Fruit fly (Drosophila melanogaster) whole organism, embryonic: ENCODE data around the gene Tmtc2.

ENCODE experiments used
- Aef1 ChIP-seq: fragments of 200-800 bp; sonication (Bioruptor generic); IDR thresholded peaks from 3 replicates; pipeline ENCODE4 v1.3.6; 2022; ENCODE audit warnings: missing biosample characterization, missing genetic modification characterization
- Atf3 ChIP-seq: fragments of 200-800 bp; sonication (Bioruptor generic); optimal IDR thresholded peaks from 3 replicates; lab custom pipeline; 2016; ENCODE audit warnings: missing biosample characterization, missing genetic modification characterization
- CG10274 ChIP-seq: fragments of 200-800 bp; sonication (Bioruptor generic); optimal IDR thresholded peaks from 3 replicates; lab custom pipeline; 2017; ENCODE audit warnings: missing biosample characterization, mild to moderate bottlenecking, missing genetic modification characterization
- CG11560 ChIP-seq: fragments of 200-800 bp; sonication (Bioruptor generic); IDR thresholded peaks from 3 replicates; pipeline ENCODE4 v1.3.6; 2022; ENCODE audit warnings: missing biosample characterization, missing genetic modification characterization
- CG12391 ChIP-seq: fragments of 200-800 bp; sonication (Bioruptor generic); optimal IDR thresholded peaks from 3 replicates; lab custom pipeline; 2018; ENCODE audit warnings: missing biosample characterization, mild to moderate bottlenecking, missing genetic modification characterization, moderate library complexity
- CG12769 ChIP-seq: fragments of 200-800 bp; sonication (Bioruptor generic); optimal IDR thresholded peaks from 2 replicates; lab custom pipeline; 2019; ENCODE audit warnings: missing biosample characterization, mild to moderate bottlenecking, missing genetic modification characterization, moderate library complexity
- CG1602 ChIP-seq: fragments of 200-800 bp; sonication (Bioruptor generic); optimal IDR thresholded peaks from 3 replicates; lab custom pipeline; 2016; ENCODE audit warnings: missing biosample characterization, missing genetic modification characterization
- CG18262 ChIP-seq: fragments of 200-800 bp; optimal IDR thresholded peaks from 3 replicates; lab custom pipeline; 2019; ENCODE audit warnings: missing biosample characterization, mild to moderate bottlenecking, missing genetic modification characterization, moderate library complexity
- CG2116 ChIP-seq: fragments of 200-800 bp; sonication (Bioruptor generic); optimal IDR thresholded peaks from 3 replicates; lab custom pipeline; 2018; ENCODE audit warnings: missing biosample characterization, mild to moderate bottlenecking, missing genetic modification characterization
- CG30020 ChIP-seq: fragments of 200-800 bp; optimal IDR thresholded peaks from 2 replicates; lab custom pipeline; 2019; ENCODE audit warnings: missing biosample characterization, mild to moderate bottlenecking, missing genetic modification characterization, moderate library complexity
- CG32767 ChIP-seq: fragments of 200-800 bp; sonication (Bioruptor generic); IDR thresholded peaks from 2 replicates; pipeline ENCODE4 v1.3.6; 2022; ENCODE audit warnings: missing biosample characterization, missing genetic modification characterization
- CG3407 ChIP-seq: fragments of 200-800 bp; sonication (Bioruptor generic); optimal IDR thresholded peaks from 2 replicates; lab custom pipeline; 2018; ENCODE audit warnings: missing biosample characterization, mild to moderate bottlenecking, missing genetic modification characterization
- CG34422 ChIP-seq: fragments of 200-800 bp; sonication (Bioruptor generic); IDR thresholded peaks from 3 replicates; pipeline ENCODE4 v1.3.6; 2022; ENCODE audit warnings: missing biosample characterization, missing genetic modification characterization
- CG3838 ChIP-seq: fragments of 200-800 bp; sonication (Bioruptor generic); optimal IDR thresholded peaks from 3 replicates; lab custom pipeline; 2016; ENCODE audit warnings: missing biosample characterization, missing genetic modification characterization
- CG3995 ChIP-seq: fragments of 200-800 bp; sonication (Bioruptor generic); optimal IDR thresholded peaks from 3 replicates; lab custom pipeline; 2016; ENCODE audit warnings: missing biosample characterization, missing genetic modification characterization
- CG4360 ChIP-seq: fragments of 200-800 bp; sonication (Bioruptor generic); IDR thresholded peaks from 2 replicates; pipeline ENCODE4 v1.3.6; 2022; ENCODE audit warnings: missing biosample characterization, missing genetic modification characterization
- CG4424 ChIP-seq: fragments of 200-800 bp; sonication (Bioruptor generic); optimal IDR thresholded peaks from 3 replicates; lab custom pipeline; 2016; ENCODE audit warnings: missing biosample characterization, missing genetic modification characterization
- CG6175 ChIP-seq: fragments of 200-800 bp; sonication (Bioruptor generic); IDR thresholded peaks from 3 replicates; pipeline ENCODE4 v1.3.6; 2022; ENCODE audit warnings: missing biosample characterization, missing genetic modification characterization
- CG7786 ChIP-seq: fragments of 200-800 bp; sonication (Bioruptor generic); optimal IDR thresholded peaks from 2 replicates; lab custom pipeline; 2016; ENCODE audit warnings: missing biosample characterization, missing genetic modification characterization
- CG8089 ChIP-seq: fragments of 200-800 bp; sonication (Bioruptor generic); optimal IDR thresholded peaks from 3 replicates; lab custom pipeline; 2016; ENCODE audit warnings: missing biosample characterization, missing genetic modification characterization
- CG8388 ChIP-seq: fragments of 200-800 bp; sonication (Bioruptor generic); optimal IDR thresholded peaks from 2 replicates; lab custom pipeline; 2019; ENCODE audit warnings: missing biosample characterization, mild to moderate bottlenecking, missing genetic modification characterization, moderate library complexity
- CG9817 ChIP-seq: fragments of 200-800 bp; sonication (Bioruptor generic); optimal IDR thresholded peaks from 2 replicates; lab custom pipeline; 2018; ENCODE audit warnings: missing biosample characterization, mild to moderate bottlenecking, missing genetic modification characterization, moderate library complexity
- D ChIP-seq, 2 experiments: fragments of 200-800 bp in 1 of 2; fragments of >200 bp in 1 of 2; sonication (Bioruptor generic) in 1 of 2; optimal IDR thresholded peaks; 2 replicates in 1 of 2; 3 replicates in 1 of 2; lab custom pipeline; 2017; ENCODE audit warnings: mild to moderate bottlenecking in 1 of 2, missing biosample characterization in 1 of 2, missing genetic modification characterization in 1 of 2, missing genetic modification reagents in 1 of 2
- Dad ChIP-seq: fragments of 200-800 bp; sonication (Bioruptor generic); optimal IDR thresholded peaks from 3 replicates; lab custom pipeline; 2016; ENCODE audit warnings: missing biosample characterization, missing genetic modification characterization
- Dbx ChIP-seq: fragments of 200-800 bp; sonication (Bioruptor generic); IDR thresholded peaks from 3 replicates; pipeline ENCODE4 v1.3.6; 2022; ENCODE audit warnings: missing biosample characterization, missing genetic modification characterization
- Fer3 ChIP-seq: fragments of 200-800 bp; sonication (Bioruptor generic); optimal IDR thresholded peaks from 2 replicates; lab custom pipeline; 2018; ENCODE audit warnings: missing biosample characterization, mild to moderate bottlenecking, missing genetic modification characterization, moderate library complexity
- Kr ChIP-seq: fragments of 200-800 bp; sonication (Bioruptor generic); optimal IDR thresholded peaks from 2 replicates; lab custom pipeline; 2017; ENCODE audit warnings: missing biosample characterization, mild to moderate bottlenecking, missing genetic modification characterization
- MBD-R2 ChIP-seq: fragments of 200-800 bp; sonication (Bioruptor generic); IDR thresholded peaks from 2 replicates; pipeline ENCODE4 v1.3.6; 2022; ENCODE audit warnings: missing biosample characterization, missing genetic modification characterization
- MTF-1 ChIP-seq: fragments of 200-800 bp; sonication (Bioruptor generic); optimal IDR thresholded peaks from 2 replicates; lab custom pipeline; 2018; ENCODE audit warnings: missing biosample characterization, mild to moderate bottlenecking, missing genetic modification characterization, borderline replicate concordance
- Nf-YC ChIP-seq: fragments of 200-800 bp; optimal IDR thresholded peaks from 3 replicates; lab custom pipeline; 2019; ENCODE audit warnings: missing biosample characterization, mild to moderate bottlenecking, missing genetic modification characterization, moderate library complexity
- Scr ChIP-seq: fragments of 200-800 bp; sonication (Bioruptor generic); IDR thresholded peaks from 2 replicates; pipeline ENCODE4 v1.3.6; 2022; ENCODE audit warnings: missing biosample characterization, missing genetic modification characterization; ENCODE audit not compliant: partially characterized antibody
- Sin3A ChIP-seq: fragments of >200 bp; optimal IDR thresholded peaks from 2 replicates; lab custom pipeline; 2018
- abd-A ChIP-seq: fragments of 200-800 bp; sonication (Bioruptor generic); optimal IDR thresholded peaks from 3 replicates; lab custom pipeline; 2019; ENCODE audit warnings: missing biosample characterization, mild to moderate bottlenecking, missing genetic modification characterization, moderate library complexity
- aop ChIP-seq: fragments of 200-800 bp; sonication (Bioruptor generic); IDR thresholded peaks from 2 replicates; pipeline ENCODE4 v1.3.6; 2022; ENCODE audit warnings: missing biosample characterization, missing genetic modification characterization
- cad ChIP-seq: fragments of >200 bp; optimal IDR thresholded peaks from 2 replicates; lab custom pipeline; 2017; ENCODE audit warnings: missing biosample characterization, missing genetic modification characterization
- chif ChIP-seq, 2 experiments: fragments of 200-800 bp; sonication (Bioruptor generic); optimal IDR thresholded peaks; 3 replicates each; lab custom pipeline; 2016; ENCODE audit warnings: missing biosample characterization in 2 of 2, missing genetic modification characterization in 2 of 2
- crc ChIP-seq: fragments of 200-800 bp; sonication (Bioruptor generic); optimal IDR thresholded peaks from 2 replicates; lab custom pipeline; 2016; ENCODE audit warnings: missing biosample characterization, missing genetic modification characterization
- h ChIP-seq: fragments of >200 bp; optimal IDR thresholded peaks from 2 replicates; lab custom pipeline; 2017
- her ChIP-seq: fragments of 200-800 bp; sonication (Bioruptor generic); optimal IDR thresholded peaks from 2 replicates; lab custom pipeline; 2016; ENCODE audit warnings: missing biosample characterization, missing genetic modification characterization
- kay ChIP-seq: fragments of 200-800 bp; sonication (Bioruptor generic); optimal IDR thresholded peaks from 2 replicates; lab custom pipeline; 2016; ENCODE audit warnings: missing biosample characterization, missing genetic modification characterization
- knrl ChIP-seq: fragments of 200-800 bp; sonication (Bioruptor generic); IDR thresholded peaks from 3 replicates; pipeline ENCODE4 v1.3.6; 2022; ENCODE audit warnings: missing biosample characterization, missing genetic modification characterization; ENCODE audit not compliant: partially characterized antibody
- lmd ChIP-seq: fragments of 200-800 bp; sonication (Bioruptor generic); IDR thresholded peaks from 2 replicates; pipeline ENCODE4 v1.3.6; 2022; ENCODE audit warnings: missing biosample characterization, missing genetic modification characterization
- lola ChIP-seq, 3 experiments: fragments of >200 bp in 2 of 3; fragments of 200-800 bp in 1 of 3; sonication (Bioruptor generic) in 1 of 3; optimal IDR thresholded peaks; 2 replicates each; lab custom pipeline; 2017 to 2019; ENCODE audit warnings: missing biosample characterization in 3 of 3, missing genetic modification characterization in 3 of 3, mild to moderate bottlenecking in 1 of 3, moderate library complexity in 1 of 3
- pum ChIP-seq: fragments of 200-800 bp; sonication (Bioruptor generic); optimal IDR thresholded peaks from 2 replicates; lab custom pipeline; 2016; ENCODE audit warnings: missing biosample characterization, missing genetic modification characterization
- ranshi ChIP-seq: fragments of 200-800 bp; sonication (Bioruptor generic); IDR thresholded peaks from 2 replicates; pipeline ENCODE4 v1.3.6; 2022; ENCODE audit warnings: missing biosample characterization, missing genetic modification characterization
- rib ChIP-seq: fragments of 200-800 bp; sonication (Bioruptor generic); IDR thresholded peaks from 2 replicates; pipeline ENCODE4 v1.3.6; 2022; ENCODE audit warnings: missing biosample characterization, missing genetic modification characterization
- ssp ChIP-seq: fragments of 200-800 bp; sonication (Bioruptor generic); IDR thresholded peaks from 2 replicates; pipeline ENCODE4 v1.3.6; 2022; ENCODE audit warnings: missing biosample characterization, missing genetic modification characterization
- sug ChIP-seq: fragments of 200-800 bp; optimal IDR thresholded peaks from 2 replicates; lab custom pipeline; 2019; ENCODE audit warnings: missing biosample characterization, mild to moderate bottlenecking, missing genetic modification characterization, moderate library complexity
- tap ChIP-seq: fragments of 200-800 bp; optimal IDR thresholded peaks from 3 replicates; lab custom pipeline; 2019; ENCODE audit warnings: missing biosample characterization, mild to moderate bottlenecking, missing genetic modification characterization, moderate library complexity
- tin ChIP-seq: fragments of 200-800 bp; sonication (Bioruptor generic); optimal IDR thresholded peaks from 3 replicates; lab custom pipeline; 2016; ENCODE audit warnings: missing biosample characterization, missing genetic modification characterization
- tup ChIP-seq: fragments of 200-800 bp; sonication (Bioruptor generic); optimal IDR thresholded peaks from 2 replicates; lab custom pipeline; 2016; ENCODE audit warnings: missing biosample characterization, mild to moderate bottlenecking, missing genetic modification characterization, moderate library complexity
- zen ChIP-seq: fragments of 200-800 bp; sonication (Bioruptor generic); optimal IDR thresholded peaks from 3 replicates; lab custom pipeline; 2018; ENCODE audit warnings: missing biosample characterization, mild to moderate bottlenecking, missing genetic modification characterization, moderate library complexity

Gene Tmtc2

dm6 chr2L:936922-937321, 14.3 kb downstream of the Tmtc2 start (continued):
- TF ChIP-seq CG18262 (tag; lab: Kevin White, UChicago) (no peak), Fer3 (tag; lab: Kevin White, UChicago) (peak; percentile 40), MBD-R2 (no peak), Nf-YC (tag; lab: Kevin White, UChicago) (peak; percentile 3), chif (GFP tag; optimal IDR thresholded peaks at IDR 0.05; lab: Kevin White, UChicago) (no peak), CG4424 (no peak), D (optimal IDR thresholded peaks at IDR 0.05; lab: Kevin White, UChicago) (no peak), D (GFP tag; optimal IDR thresholded peaks at IDR 0.05; lab: Kevin White, UChicago) (no peak), zen (no peak), CG12391 (tag; lab: Kevin White, UChicago) (peak; percentile 0), ranshi (peak; percentile 51; the same call in 1 of the 2 replicates), crc (no peak), CG3995 (GFP tag; lab: Kevin White, UChicago) (no peak), cad (GFP tag; lab: Kevin White, UChicago) (no peak), CG10274 (peak; percentile 12), CG8388 (GFP tag; lab: Kevin White, UChicago) (no peak), sug (tag; lab: Kevin White, UChicago) (no peak), rib (GFP tag; lab: Robert Waterston, UW) (no peak), CG30020 (no peak), lola (GFP tag; optimal IDR thresholded peaks at IDR 0.05; lab: Kevin White, UChicago) (no peak), CG8089 (GFP tag; lab: Kevin White, UChicago) (no peak), lmd (GFP tag; lab: Robert Waterston, UW) (peak; percentile 64), CG3838 (no peak), Dbx (GFP tag; lab: Robert Waterston, UW) (peak; percentile 68), CG2116 (GFP tag; lab: Kevin White, UChicago) (no peak), tup (GFP tag; lab: Kevin White, UChicago) (no peak), CG9817 (tag; lab: Kevin White, UChicago) (peak; percentile 54), ssp (GFP tag; lab: Robert Waterston, UW) (no peak), CG3407 (GFP tag; lab: Kevin White, UChicago) (no peak), Sin3A (lab: Kevin White, UChicago) (no peak), CG34422 (GFP tag; lab: Robert Waterston, UW) (no peak), Atf3 (GFP tag; lab: Kevin White, UChicago) (peak; percentile 13), MTF-1 (GFP tag; lab: Kevin White, UChicago) (no peak), CG1602 (GFP tag; lab: Kevin White, UChicago) (no peak), h (lab: Kevin White, UChicago) (no peak), tin (GFP tag; lab: Kevin White, UChicago) (peak; percentile 9), knrl (GFP tag; lab: Robert Waterston, UW) (no peak), Dad (GFP tag; lab: Kevin White, UChicago) (no peak), tap (tag; lab: Kevin White, UChicago) (no peak), Kr (no peak), CG7786 (GFP tag; lab: Kevin White, UChicago) (peak; percentile 20), Scr (no peak), her (GFP tag; lab: Kevin White, UChicago) (peak; percentile 38), kay (no peak), CG6175 (peak; percentile 20; the same call in 1 of the 3 replicates), Aef1 (GFP tag; lab: Robert Waterston, UW) (peak; percentile 53), CG11560 (tag; lab: Robert Waterston, UW) (no peak), abd-A (tag; lab: Kevin White, UChicago) (peak; percentile 18), CG12769 (peak; percentile 73), CG4360 (GFP tag; lab: Robert Waterston, UW) (no peak), pum (GFP tag; lab: Kevin White, UChicago) (no peak), CG32767 (peak; percentile 41; the same call in 1 of the 2 replicates), aop (GFP tag; lab: Robert Waterston, UW) (no peak)
